Worm (Caenorhabditis elegans) whole organism, L3 larva: Measurements from ENCODE around the gene flap-1.

Source experiments
- R02D3.7 ChIP-seq: fragments of 150-350 bp; optimal IDR thresholded peaks from 2 replicates; lab custom pipeline; 2014; ENCODE audit warnings: missing biosample characterization, missing genetic modification characterization
- ceh-16 ChIP-seq: sonication (generic microtip); optimal IDR thresholded peaks from 2 replicates; lab custom pipeline; 2017; ENCODE audit warnings: missing biosample characterization, missing genetic modification characterization
- egl-27 ChIP-seq: sonication (generic microtip); optimal IDR thresholded peaks from 4 replicates; lab custom pipeline; 2017; ENCODE audit warnings: missing biosample characterization, missing genetic modification reagents, missing genetic modification characterization
- fkh-10 ChIP-seq: sonication (generic microtip); optimal IDR thresholded peaks from 2 replicates; lab custom pipeline; 2017; ENCODE audit warnings: missing biosample characterization, missing genetic modification reagents, missing genetic modification characterization
- jun-1 ChIP-seq: fragments of 150-350 bp; optimal IDR thresholded peaks from 2 replicates; lab custom pipeline; 2014; ENCODE audit warnings: missing biosample characterization, missing genetic modification reagents, missing genetic modification characterization
- mml-1 ChIP-seq: fragments of 150-350 bp; sonication (generic microtip); optimal IDR thresholded peaks from 3 replicates; lab custom pipeline; 2014; ENCODE audit warnings: missing biosample characterization, missing genetic modification characterization
- nhr-12 ChIP-seq: fragments of 150-350 bp; optimal IDR thresholded peaks from 2 replicates; lab custom pipeline; 2014; ENCODE audit warnings: missing biosample characterization, missing genetic modification characterization
- nhr-23 ChIP-seq: fragments of 150-350 bp; optimal IDR thresholded peaks from 2 replicates; lab custom pipeline; 2014; ENCODE audit warnings: missing biosample characterization, missing genetic modification reagents, missing genetic modification characterization
- sea-2 ChIP-seq: fragments of 150-350 bp; sonication (generic microtip); optimal IDR thresholded peaks from 4 replicates; lab custom pipeline; 2014; ENCODE audit warnings: missing biosample characterization, missing genetic modification reagents, missing genetic modification characterization
- snpc-4 ChIP-seq: fragments of 150-350 bp; optimal IDR thresholded peaks from 2 replicates; lab custom pipeline; 2014; ENCODE audit warnings: missing biosample characterization, missing genetic modification characterization
- unc-39 ChIP-seq: sonication (generic microtip); optimal IDR thresholded peaks from 4 replicates; lab custom pipeline; 2017; ENCODE audit warnings: missing biosample characterization, missing genetic modification characterization
- ztf-4 ChIP-seq: fragments of 150-350 bp; optimal IDR thresholded peaks from 2 replicates; lab custom pipeline; 2014; ENCODE audit warnings: missing biosample characterization, missing genetic modification characterization

DNA sequence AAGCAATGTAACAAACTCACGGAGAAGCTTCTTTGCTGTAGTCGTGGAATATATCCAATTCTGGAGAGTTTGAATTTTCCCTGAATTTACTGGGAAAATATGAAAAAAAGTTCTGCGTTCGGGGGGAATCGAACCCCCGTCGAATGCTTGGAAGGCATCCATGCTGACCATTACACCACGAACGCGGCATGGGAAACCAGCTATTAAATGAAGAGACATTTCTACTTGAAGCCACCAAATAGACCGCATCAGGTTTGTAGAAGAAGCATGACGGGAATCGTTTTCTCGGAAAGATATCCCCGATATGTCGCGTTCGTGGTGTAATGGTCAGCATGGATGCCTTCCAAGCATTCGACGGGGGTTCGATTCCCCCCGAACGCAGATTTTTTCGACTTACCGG is 40.1 kb downstream of the flap-1 start:
- TF ChIP-seq egl-27 (tag; lab: Kevin White, UChicago) (no peak), unc-39 (tag; lab: Kevin White, UChicago) (no peak), jun-1 (tag; lab: Kevin White, UChicago) (no peak), nhr-23 (tag; lab: Kevin White, UChicago) (peak; percentile 29), fkh-10 (GFP tag; lab: Kevin White, UChicago) (no peak), R02D3.7 (tag; lab: Kevin White, UChicago) (no peak), nhr-12 (no peak), snpc-4 (tag; lab: Kevin White, UChicago) (no peak), ceh-16 (tag; lab: Kevin White, UChicago) (no peak), mml-1 (tag; lab: Kevin White, UChicago) (no peak), sea-2 (GFP tag; lab: Kevin White, UChicago) (no peak), ztf-4 (tag; lab: Kevin White, UChicago) (no peak)
